Worm (Caenorhabditis elegans): ENCODE measurements around the gene rpap-2.

- TF ChIP-seq ama-1 (optimal IDR thresholded peaks at IDR 0.05) (no peak), hmbx-1 (tag; optimal IDR thresholded peaks at IDR 0.05) (no peak), ceh-13 (GFP tag; optimal IDR thresholded peaks at IDR 0.05) (no peak)
Observed at ce11 chrIII:8983135-8983534, 15.4 kb downstream of the rpap-2 start.
